Worm (Caenorhabditis elegans): Measurements from ENCODE around the gene Y62H9A.8.
A peak's percentile ranks its signal among the peaks of the same experiment; 100 is the strongest.

Y62H9A.8 gene

DNA sequence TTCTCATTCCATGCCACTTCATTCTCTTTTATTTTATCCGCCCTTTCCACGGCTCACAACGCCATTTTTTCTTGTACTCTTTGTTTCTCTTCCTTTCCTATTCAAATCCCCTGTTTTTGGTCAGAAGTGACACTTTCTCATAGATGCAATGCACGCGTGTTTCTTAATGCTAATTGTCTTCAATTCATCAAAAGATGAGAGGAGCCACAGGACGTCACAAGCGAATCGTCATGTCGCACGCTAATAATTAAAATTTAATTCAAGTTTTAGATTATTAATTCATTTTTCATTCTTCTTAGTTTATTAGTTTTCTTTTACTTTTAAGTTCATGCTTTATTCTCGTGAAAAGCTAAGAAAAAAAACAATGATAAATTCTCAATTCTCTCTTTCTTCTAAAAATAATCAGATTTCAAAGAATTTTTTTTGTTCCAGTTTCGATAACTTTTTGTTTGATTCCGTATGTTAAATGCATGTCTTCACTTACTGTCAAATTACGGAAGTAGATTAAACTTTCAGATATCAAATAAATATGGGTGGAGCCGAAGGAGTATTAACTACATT is 28.6 kb upstream of the Y62H9A.8 start, which contains the start of gene Y62H9A.14:
TSS of gene Y62H9A.14 (plus strand) at position 511 of the 561 bp plus-strand sequence.
- TF ChIP-seq pha-4 (tag; optimal IDR thresholded peaks at IDR 0.05), result no peak
- no peak for TF ChIP-seq nfya-1 (tag; optimal IDR thresholded peaks at IDR 0.05; ENCODE audit: insufficient read depth)
- no peak for TF ChIP-seq ceh-16 (tag; optimal IDR thresholded peaks at IDR 0.05)
- no peak for TF ChIP-seq elt-3 (tag; optimal IDR thresholded peaks at IDR 0.05)
- no peak for TF ChIP-seq zag-1 (tag; optimal IDR thresholded peaks at IDR 0.05)
- no peak for TF ChIP-seq skn-1 (tag; optimal IDR thresholded peaks at IDR 0.05)
- TF ChIP-seq fos-1 (tag; optimal IDR thresholded peaks at IDR 0.05), result no peak
- TF ChIP-seq nhr-43 (tag; optimal IDR thresholded peaks at IDR 0.05; ENCODE audit: poor library complexity, severe bottlenecking), result no peak
- no peak for TF ChIP-seq elt-2 (tag; optimal IDR thresholded peaks at IDR 0.05)
- TF ChIP-seq ceh-82 (tag; optimal IDR thresholded peaks at IDR 0.05), result no peak
- no peak for TF ChIP-seq lin-39 (tag; optimal IDR thresholded peaks at IDR 0.05)
- no peak for TF ChIP-seq nhr-28 (tag; optimal IDR thresholded peaks at IDR 0.05)
- TF ChIP-seq ztf-4 (tag; optimal IDR thresholded peaks at IDR 0.05), result no peak
- no peak for TF ChIP-seq mdl-1 (tag; optimal IDR thresholded peaks at IDR 0.05)
- no peak for TF ChIP-seq fkh-2 (tag; optimal IDR thresholded peaks at IDR 0.05)
- TF ChIP-seq nhr-76 (tag; optimal IDR thresholded peaks at IDR 0.05), result no peak

DNA sequence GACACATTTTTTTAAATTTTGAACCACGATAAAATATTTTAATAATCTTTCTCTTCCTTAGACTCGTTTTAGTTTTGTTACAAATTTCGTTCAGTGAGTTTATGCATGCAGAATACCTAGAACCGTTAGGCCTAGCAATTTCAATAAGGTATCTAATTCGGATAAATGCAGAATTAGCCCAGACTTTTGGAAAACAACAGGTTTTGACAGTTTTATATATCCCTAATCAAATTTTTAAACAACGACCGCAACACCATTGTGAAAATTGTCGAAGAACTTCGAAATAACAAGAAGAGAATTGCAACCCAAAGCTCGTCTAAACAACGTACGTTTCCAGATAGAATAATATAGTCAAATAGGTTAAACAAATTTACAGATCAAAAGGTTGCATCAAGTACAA is 25.8 kb upstream of the Y62H9A.8 start, which contains the start of gene Y62H9A.16:
TSS of gene Y62H9A.16 (plus strand) at position 301 of the 400 bp plus-strand sequence.
- no peak for TF ChIP-seq skn-1 (tag; optimal IDR thresholded peaks at IDR 0.05)
- no peak for TF ChIP-seq nhr-11 (tag; optimal IDR thresholded peaks at IDR 0.05)
- TF ChIP-seq unc-39 (tag; optimal IDR thresholded peaks at IDR 0.05), result no peak
- TF ChIP-seq nhr-77 (tag; optimal IDR thresholded peaks at IDR 0.05), result no peak
- no peak for TF ChIP-seq ztf-11 (tag; optimal IDR thresholded peaks at IDR 0.05)
- TF ChIP-seq nhr-28 (tag; optimal IDR thresholded peaks at IDR 0.05), result no peak
- TF ChIP-seq ztf-4 (tag; optimal IDR thresholded peaks at IDR 0.05), result no peak
- TF ChIP-seq tbx-2 (tag; optimal IDR thresholded peaks at IDR 0.05), result no peak
- no peak for TF ChIP-seq egl-5 (tag; optimal IDR thresholded peaks at IDR 0.05)
- no peak for TF ChIP-seq nfya-1 (tag; optimal IDR thresholded peaks at IDR 0.05; ENCODE audit: insufficient read depth)
- TF ChIP-seq pha-4 (tag; optimal IDR thresholded peaks at IDR 0.05), result no peak

DNA sequence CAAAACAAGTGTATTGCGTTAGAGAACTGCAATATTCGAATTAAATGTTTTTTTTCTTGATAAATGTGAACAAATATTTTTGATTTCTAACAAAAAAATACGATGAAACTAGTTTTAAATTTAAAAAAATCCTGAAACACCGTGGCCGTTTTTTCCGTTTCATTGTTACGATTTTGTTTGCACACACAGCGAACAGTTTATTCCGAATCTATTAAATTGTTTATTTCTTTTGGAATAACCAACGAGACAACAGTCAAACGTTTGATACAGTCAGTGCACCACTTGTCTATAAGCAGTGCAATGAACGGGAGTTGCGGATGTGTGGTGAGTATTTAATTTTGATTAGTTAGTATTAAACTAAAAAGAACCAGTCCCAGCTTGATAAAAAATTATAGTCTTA is 24.5 kb upstream of the Y62H9A.8 start, which contains the start of gene Y62H9A.13:
TSS of gene Y62H9A.13 (plus strand) at position 301 of the 400 bp plus-strand sequence.
- TF ChIP-seq tbx-2 (tag; optimal IDR thresholded peaks at IDR 0.05) (no peak), ama-1 (optimal IDR thresholded peaks at IDR 0.05) (no peak)

DNA sequence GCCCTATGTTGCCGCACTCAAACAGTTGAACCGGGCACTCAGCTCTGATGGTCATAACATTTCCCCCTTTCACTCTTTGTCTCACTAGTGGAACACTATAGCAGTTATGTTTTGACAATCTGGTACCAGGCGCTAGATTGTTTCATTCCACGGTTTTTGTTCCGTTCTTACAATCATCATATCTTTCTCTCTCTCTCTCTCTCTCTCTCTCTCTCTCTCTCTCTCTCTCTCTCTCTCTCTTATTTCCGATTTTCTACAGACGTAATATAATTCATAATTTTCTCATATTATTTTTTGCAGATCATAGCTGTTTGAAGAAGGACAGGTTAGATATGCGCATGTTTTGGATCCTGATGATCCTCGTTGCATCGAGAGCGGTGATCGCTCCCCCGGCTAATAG is 21.6 kb upstream of the Y62H9A.8 start, which contains the start of gene Y62H9A.12:
TSS of gene Y62H9A.12 (plus strand) at position 301 of the 400 bp plus-strand sequence.
- TF ChIP-seq nhr-25 (tag; optimal IDR thresholded peaks at IDR 0.05), result no peak
- no peak for TF ChIP-seq nhr-67 (tag; optimal IDR thresholded peaks at IDR 0.05)
- TF ChIP-seq daf-12 (tag; optimal IDR thresholded peaks at IDR 0.05), result no peak
- no peak for TF ChIP-seq mml-1 (tag; optimal IDR thresholded peaks at IDR 0.05)
- TF ChIP-seq ceh-16 (tag; optimal IDR thresholded peaks at IDR 0.05), result no peak
- TF ChIP-seq egl-27 (tag; optimal IDR thresholded peaks at IDR 0.05), result no peak
- TF ChIP-seq ceh-82 (tag; optimal IDR thresholded peaks at IDR 0.05), result no peak
- no peak for TF ChIP-seq nhr-237 (tag; optimal IDR thresholded peaks at IDR 0.05)

DNA sequence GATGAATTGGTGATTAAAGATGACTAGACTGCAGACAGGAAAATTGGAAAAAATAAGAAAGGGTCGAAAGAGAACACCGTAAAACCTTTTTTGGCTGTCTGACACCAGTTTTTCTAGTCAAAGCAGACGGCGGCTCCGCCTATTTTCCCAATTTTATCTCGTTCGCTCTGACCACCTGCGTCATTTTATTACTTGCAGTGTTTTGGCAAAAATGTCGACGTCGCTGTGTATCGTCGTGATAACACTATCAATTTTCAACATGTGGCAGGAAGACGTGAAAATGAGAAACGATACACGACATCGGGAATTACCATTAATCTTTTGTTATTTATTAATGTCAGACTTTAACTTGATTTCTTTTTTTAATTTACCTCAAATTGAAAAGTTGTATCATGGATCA is 17.8 kb upstream of the Y62H9A.8 start, which contains the start of gene Y62H9A.15:
TSS of gene Y62H9A.15 (minus strand) at position 100 of the 400 bp plus-strand sequence.
- peak; percentile 73 for TF ChIP-seq elt-2 (tag; optimal IDR thresholded peaks at IDR 0.05)
- TF ChIP-seq egl-5 (tag; optimal IDR thresholded peaks at IDR 0.05), result no peak

DNA sequence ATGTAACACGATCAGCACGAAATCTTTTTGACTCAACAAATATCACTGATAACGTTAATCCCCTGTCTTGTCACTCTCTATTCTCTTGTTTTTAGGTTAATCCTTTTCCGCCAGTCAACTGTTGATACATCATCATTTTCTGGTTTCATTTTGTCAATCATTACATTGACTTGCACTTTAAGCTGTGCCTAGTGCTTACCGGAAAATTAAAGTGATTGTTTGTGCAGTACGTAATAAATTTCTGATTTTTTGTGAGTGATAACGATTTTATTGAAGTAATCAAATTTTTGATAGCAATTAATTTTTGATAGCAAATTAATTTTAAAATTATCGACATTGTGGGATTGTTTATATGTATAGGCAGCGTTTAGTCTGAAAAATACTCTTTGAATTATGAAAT is 16.9 kb upstream of the Y62H9A.8 start:
- peak; percentile 7 for TF ChIP-seq skn-1 (tag; optimal IDR thresholded peaks at IDR 0.05)
- peak; percentile 80 for TF ChIP-seq pqm-1 (tag; optimal IDR thresholded peaks at IDR 0.05)
- TF ChIP-seq nhr-237 (tag; optimal IDR thresholded peaks at IDR 0.05), result no peak
- TF ChIP-seq elt-2 (tag; optimal IDR thresholded peaks at IDR 0.05), result peak; percentile 89
- no peak for TF ChIP-seq sea-2 (GFP tag; optimal IDR thresholded peaks at IDR 0.05)
- peak; percentile 37 for TF ChIP-seq pha-4 (tag; optimal IDR thresholded peaks at IDR 0.05)

Measured in whole organism, L3 larva.